Fruit fly (Drosophila melanogaster) whole organism, embryonic: Measurements from ENCODE around the gene loj.

Experiments
- Blimp-1 ChIP-seq: fragments of 200-800 bp; sonication (Bioruptor generic); optimal IDR thresholded peaks from 3 replicates; lab custom pipeline; 2018; ENCODE audit warnings: missing biosample characterization, missing genetic modification characterization, mild to moderate bottlenecking, moderate library complexity, missing genetic modification reagents
- C15 ChIP-seq: fragments of 200-800 bp; sonication (Bioruptor generic); IDR thresholded peaks from 3 replicates; pipeline ENCODE4 v1.3.6; 2022; ENCODE audit warnings: missing biosample characterization, missing genetic modification characterization
- CG12104 ChIP-seq: fragments of 200-800 bp; sonication (Bioruptor generic); optimal IDR thresholded peaks from 3 replicates; lab custom pipeline; 2016; ENCODE audit warnings: missing biosample characterization, missing genetic modification characterization
- CG12769 ChIP-seq: fragments of 200-800 bp; sonication (Bioruptor generic); optimal IDR thresholded peaks from 2 replicates; lab custom pipeline; 2019; ENCODE audit warnings: missing biosample characterization, mild to moderate bottlenecking, missing genetic modification characterization, moderate library complexity
- CG1603 ChIP-seq: fragments of 200-800 bp; sonication (Bioruptor generic); optimal IDR thresholded peaks from 2 replicates; lab custom pipeline; 2019; ENCODE audit warnings: missing biosample characterization, mild to moderate bottlenecking, missing genetic modification characterization, moderate library complexity
- CG16813 ChIP-seq: fragments of 200-800 bp; sonication (Bioruptor generic); IDR thresholded peaks from 3 replicates; pipeline ENCODE4 v1.3.6; 2022; ENCODE audit warnings: missing biosample characterization, missing genetic modification characterization; ENCODE audit not compliant: partially characterized antibody
- CG18476 ChIP-seq: fragments of 200-800 bp; sonication (Bioruptor generic); optimal IDR thresholded peaks from 2 replicates; lab custom pipeline; 2016; ENCODE audit warnings: missing biosample characterization, mild to moderate bottlenecking, missing genetic modification characterization
- CG2712 ChIP-seq: fragments of 200-800 bp; optimal IDR thresholded peaks from 3 replicates; lab custom pipeline; 2019; ENCODE audit warnings: missing biosample characterization, mild to moderate bottlenecking, missing genetic modification characterization, moderate library complexity
- CG30431 ChIP-seq: fragments of 200-800 bp; sonication (Bioruptor generic); optimal IDR thresholded peaks from 2 replicates; lab custom pipeline; 2017; ENCODE audit warnings: missing biosample characterization, missing genetic modification characterization
- CG34224 ChIP-seq: fragments of 200-800 bp; sonication (Bioruptor generic); IDR thresholded peaks from 3 replicates; pipeline ENCODE4 v1.3.6; 2022; ENCODE audit warnings: missing biosample characterization, missing genetic modification characterization; ENCODE audit not compliant: partially characterized antibody
- CG3726 ChIP-seq: fragments of 200-800 bp; sonication (Bioruptor generic); IDR thresholded peaks from 3 replicates; pipeline ENCODE4, ENCODE4 v1.3.6; 2022; ENCODE audit warnings: missing biosample characterization, missing genetic modification characterization
- CG3995 ChIP-seq: fragments of 200-800 bp; sonication (Bioruptor generic); optimal IDR thresholded peaks from 3 replicates; lab custom pipeline; 2016; ENCODE audit warnings: missing biosample characterization, missing genetic modification characterization
- CG4854 ChIP-seq: fragments of 200-800 bp; sonication (Bioruptor generic); optimal IDR thresholded peaks from 2 replicates; lab custom pipeline; 2016; ENCODE audit warnings: missing biosample characterization, missing genetic modification characterization, inconsistent platforms
- CG5953 ChIP-seq: fragments of 200-800 bp; sonication (Bioruptor generic); IDR thresholded peaks from 2 replicates; pipeline ENCODE4 v1.3.6; 2022; ENCODE audit warnings: missing biosample characterization, missing genetic modification characterization
- Dbx ChIP-seq: fragments of 200-800 bp; sonication (Bioruptor generic); IDR thresholded peaks from 3 replicates; pipeline ENCODE4 v1.3.6; 2022; ENCODE audit warnings: missing biosample characterization, missing genetic modification characterization
- Ets65A ChIP-seq: fragments of 200-800 bp; sonication (Bioruptor generic); peaks from one replicate; lab custom pipeline; 2016; ENCODE audit warnings: missing biosample characterization, missing genetic modification characterization
- Hr39 ChIP-seq: fragments of >200 bp; optimal IDR thresholded peaks from 2 replicates; lab custom pipeline; 2017
- Jarid2 ChIP-seq: fragments of 200-800 bp; sonication (Bioruptor generic); optimal IDR thresholded peaks from 3 replicates; lab custom pipeline; 2017; ENCODE audit warnings: mild to moderate bottlenecking, missing biosample characterization, missing genetic modification reagents, missing genetic modification characterization
- Mrtf ChIP-seq: fragments of 200-800 bp; sonication (Bioruptor generic); IDR thresholded peaks from 3 replicates; pipeline ENCODE4 v1.3.6; 2022; ENCODE audit warnings: missing biosample characterization, missing genetic modification characterization
- Sin3A ChIP-seq: fragments of >200 bp; optimal IDR thresholded peaks from 2 replicates; lab custom pipeline; 2018
- Sox100B ChIP-seq: fragments of 200-800 bp; sonication (Bioruptor generic); optimal IDR thresholded peaks from 3 replicates; lab custom pipeline; 2018; ENCODE audit warnings: missing biosample characterization, mild to moderate bottlenecking, missing genetic modification characterization
- Spps ChIP-seq: fragments of 200-800 bp; sonication (Bioruptor generic); optimal IDR thresholded peaks from 2 replicates; lab custom pipeline; 2018; ENCODE audit warnings: missing biosample characterization, mild to moderate bottlenecking, missing genetic modification characterization
- Tbp ChIP-seq: fragments of >200 bp; optimal IDR thresholded peaks from 2 replicates; lab custom pipeline; 2018; ENCODE audit warnings: missing biosample characterization, missing genetic modification characterization
- bbx ChIP-seq: fragments of 200-800 bp; sonication (Bioruptor generic); IDR thresholded peaks from 2 replicates; pipeline ENCODE4 v1.3.6; 2022; ENCODE audit warnings: missing biosample characterization, missing genetic modification characterization; ENCODE audit not compliant: partially characterized antibody
- cas ChIP-seq: fragments of 200-800 bp; sonication (Bioruptor generic); IDR thresholded peaks from 2 replicates; pipeline ENCODE4 v1.3.6; 2022; ENCODE audit warnings: missing biosample characterization, missing genetic modification characterization
- chinmo ChIP-seq: fragments of 200-800 bp; sonication (Bioruptor generic); IDR thresholded peaks from 4 replicates; pipeline ENCODE4 v1.3.6; 2022; ENCODE audit warnings: missing biosample characterization, missing genetic modification characterization; ENCODE audit not compliant: partially characterized antibody
- crol ChIP-seq: fragments of 200-800 bp; sonication (Bioruptor generic); IDR thresholded peaks from 2 replicates; pipeline ENCODE4 v1.3.6; 2022; ENCODE audit warnings: missing biosample characterization, missing genetic modification characterization
- cwo ChIP-seq: fragments of 200-800 bp; sonication (Bioruptor generic); optimal IDR thresholded peaks from 3 replicates; lab custom pipeline; 2017; ENCODE audit warnings: missing biosample characterization, missing genetic modification characterization, mild to moderate bottlenecking, moderate library complexity, missing genetic modification reagents
- gt ChIP-seq: fragments of 200-800 bp; sonication (Bioruptor generic); IDR thresholded peaks from 2 replicates; pipeline ENCODE4 v1.3.6; 2022; ENCODE audit warnings: missing biosample characterization, missing genetic modification characterization
- ham ChIP-seq: fragments of 200-800 bp; sonication (Bioruptor generic); IDR thresholded peaks from 2 replicates; pipeline ENCODE4 v1.3.6; 2022; ENCODE audit warnings: missing biosample characterization, missing genetic modification characterization
- hbn ChIP-seq: fragments of 200-800 bp; sonication (Bioruptor generic); IDR thresholded peaks from 2 replicates; pipeline ENCODE4 v1.3.6; 2022; ENCODE audit warnings: missing biosample characterization, missing genetic modification characterization; ENCODE audit not compliant: partially characterized antibody
- jing ChIP-seq: fragments of 200-800 bp; sonication (Bioruptor generic); optimal IDR thresholded peaks from 2 replicates; lab custom pipeline; 2018; ENCODE audit warnings: missing biosample characterization, mild to moderate bottlenecking, missing genetic modification characterization
- lov ChIP-seq, 2 experiments: fragments of 200-800 bp in 1 of 2; fragments of >200 bp in 1 of 2; sonication (Bioruptor generic) in 1 of 2; IDR thresholded peaks in 1 of 2; optimal IDR thresholded peaks in 1 of 2; 2 replicates in 1 of 2; 3 replicates in 1 of 2; pipeline versions ENCODE4 v1.3.6 to Lab custom; 2017 to 2022; ENCODE audit warnings: missing biosample characterization in 1 of 2, missing genetic modification characterization in 1 of 2
- pho ChIP-seq: fragments of 200-800 bp; sonication (Bioruptor generic); optimal IDR thresholded peaks from 2 replicates; lab custom pipeline; 2016; ENCODE audit warnings: missing biosample characterization, missing genetic modification characterization
- sd ChIP-seq: fragments of 200-800 bp; sonication (Bioruptor generic); optimal IDR thresholded peaks from 3 replicates; lab custom pipeline; 2018; ENCODE audit warnings: missing biosample characterization, mild to moderate bottlenecking, missing genetic modification characterization, moderate library complexity
- vvl ChIP-seq: fragments of 200-800 bp; sonication (Bioruptor generic); IDR thresholded peaks from 2 replicates; pipeline ENCODE4 v1.3.6; 2022; ENCODE audit warnings: missing biosample characterization, missing genetic modification characterization
- z ChIP-seq: fragments of 200-800 bp; sonication (Bioruptor generic); IDR thresholded peaks from 3 replicates; pipeline ENCODE4 v1.3.6; 2022; ENCODE audit warnings: missing biosample characterization, missing genetic modification characterization
- zfh2 ChIP-seq: fragments of 200-800 bp; sonication (Bioruptor generic); optimal IDR thresholded peaks from 2 replicates; lab custom pipeline; 2016; ENCODE audit warnings: missing biosample characterization, missing genetic modification characterization

The loj gene

DNA sequence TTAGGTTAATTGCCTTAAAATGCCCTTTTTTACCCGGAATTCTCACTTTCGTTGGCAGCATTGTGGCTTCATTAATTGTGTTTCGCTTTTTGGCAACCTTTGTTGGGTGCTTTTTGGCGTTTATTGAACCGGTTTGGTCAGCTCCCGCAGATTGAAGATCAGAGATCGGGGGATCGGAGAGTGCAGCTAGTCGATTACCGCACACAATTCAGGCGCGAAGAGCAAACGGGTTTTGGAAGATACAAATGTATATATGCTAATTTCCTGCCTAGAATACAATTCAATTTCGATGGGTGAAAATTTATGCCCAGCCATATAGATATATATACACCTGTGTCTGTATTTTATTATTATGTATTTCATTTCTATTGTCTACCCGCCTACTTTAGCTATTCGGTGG is 46.8 kb downstream of the loj start (continued):
- TF ChIP-seq C15 (GFP tag; lab: Robert Waterston, UW) (no peak), CG5953 (GFP tag; lab: Robert Waterston, UW) (no peak), lov (optimal IDR thresholded peaks at IDR 0.05; lab: Kevin White, UChicago) (no peak), lov (GFP tag; IDR thresholded peaks at IDR 0.05; lab: Robert Waterston, UW) (no peak), ham (GFP tag; lab: Robert Waterston, UW) (no peak), chinmo (GFP tag; lab: Robert Waterston, UW) (peak; percentile 90), Hr39 (lab: Kevin White, UChicago) (no peak), hbn (GFP tag; lab: Robert Waterston, UW) (no peak), CG12769 (tag; lab: Kevin White, UChicago) (peak; percentile 64), z (GFP tag; lab: Robert Waterston, UW) (no peak), cas (GFP tag; lab: Robert Waterston, UW) (no peak), vvl (GFP tag; lab: Robert Waterston, UW) (peak; percentile 70; the same call in 1 of the 2 replicates), Sin3A (no peak), CG3995 (GFP tag; lab: Kevin White, UChicago) (no peak), CG18476 (no peak), Tbp (GFP tag; lab: Kevin White, UChicago) (no peak), cwo (peak; percentile 52), CG16813 (GFP tag; lab: Robert Waterston, UW) (no peak), CG12104 (GFP tag; lab: Kevin White, UChicago) (no peak), sd (tag; lab: Kevin White, UChicago) (peak; percentile 35)

DNA sequence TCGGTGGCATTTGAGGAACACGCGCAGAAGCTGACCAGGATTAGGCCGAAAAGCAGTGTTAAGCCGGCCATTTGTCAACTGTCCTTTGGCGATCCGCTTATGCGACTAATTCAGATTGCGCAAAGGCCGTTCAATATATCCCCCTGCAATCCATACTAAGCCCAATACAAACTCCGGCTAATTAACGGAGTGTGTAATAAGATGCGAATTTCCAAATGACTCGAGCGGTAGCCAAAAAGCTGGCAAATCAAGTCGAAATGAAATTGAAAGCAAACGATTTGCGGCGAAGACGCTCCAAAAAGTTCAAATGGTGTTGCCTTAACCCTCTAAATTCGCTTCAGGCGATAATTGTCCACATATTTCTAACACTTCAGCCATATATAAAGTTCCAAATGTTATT is 47.5 kb downstream of the loj start, which contains the start of gene Cpr65Aw:
Cpr65Aw (minus strand) TSS at position 101 of the 400 bp plus-strand sequence.
- TF ChIP-seq bbx (GFP tag; lab: Robert Waterston, UW) (no peak), pho (no peak), Mrtf (no peak), crol (GFP tag; lab: Robert Waterston, UW) (no peak), CG3726 (GFP tag; lab: Robert Waterston, UW) (no peak), CG1603 (tag; lab: Kevin White, UChicago) (no peak)

DNA sequence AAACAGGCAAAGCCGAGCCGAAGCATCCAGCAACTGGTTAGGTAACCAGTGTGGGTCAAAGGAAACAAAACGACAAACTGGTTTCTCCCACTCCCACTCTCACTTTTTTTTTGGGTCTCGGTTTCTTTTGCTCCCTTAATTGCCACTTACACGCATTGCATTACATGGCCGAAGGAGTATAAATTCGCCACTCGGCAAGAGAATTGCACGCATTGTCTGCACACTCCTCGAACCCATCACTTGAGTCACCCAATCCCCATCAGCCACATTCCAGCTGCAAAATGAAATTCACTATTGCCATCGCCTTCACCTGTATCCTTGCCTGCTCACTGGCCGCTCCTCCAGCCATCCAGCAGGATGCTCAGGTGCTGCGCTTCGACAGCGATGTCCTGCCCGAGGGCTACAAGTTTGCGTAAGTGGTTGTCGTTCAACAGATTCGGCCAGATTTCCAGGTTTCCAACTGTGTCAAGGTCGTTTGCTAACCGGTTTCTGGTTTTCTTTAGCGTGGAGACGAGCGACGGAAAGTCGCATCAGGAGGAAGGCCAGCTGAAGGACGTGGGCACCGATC is 48.5 kb downstream of the loj start, which contains the start of gene Lcp65Ad:
Lcp65Ad (plus strand) TSS at position 208 of the 568 bp plus-strand sequence.
- TF ChIP-seq Sox100B (GFP tag; lab: Kevin White, UChicago) (no peak), zfh2 (GFP tag; lab: Kevin White, UChicago) (no peak), CG4854 (GFP tag; lab: Kevin White, UChicago) (no peak), Blimp-1 (GFP tag; lab: Kevin White, UChicago) (peak; percentile 25), CG2712 (no peak), CG34224 (GFP tag; lab: Robert Waterston, UW) (no peak), CG30431 (GFP tag; lab: Kevin White, UChicago) (no peak), Ets65A (GFP tag; lab: Kevin White, UChicago) (peak; percentile 85)

DNA sequence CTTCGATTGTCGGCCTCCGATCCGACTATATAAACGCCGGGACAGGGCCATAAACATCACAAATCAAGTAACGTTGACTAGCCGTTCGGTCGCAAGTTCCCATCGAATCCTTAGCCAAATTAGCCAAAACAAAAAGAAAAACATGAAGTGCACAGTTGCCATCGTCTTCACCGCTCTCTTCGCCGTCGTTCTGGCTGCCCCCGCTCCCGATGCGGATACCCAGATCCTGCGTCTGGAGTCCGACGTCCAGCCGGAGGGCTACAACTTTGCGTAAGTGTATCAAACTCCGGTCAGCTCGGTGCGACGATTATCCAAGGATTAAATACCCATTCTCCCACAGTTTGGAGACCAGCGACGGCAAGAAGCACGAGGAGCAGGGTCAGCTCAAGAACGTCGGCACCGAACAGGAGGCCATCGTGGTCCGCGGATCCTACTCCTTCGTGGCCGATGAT is 50.0 kb downstream of the loj start, which contains the start of gene Lcp65Ac:
Lcp65Ac (plus strand) TSS at position 51 of the 452 bp plus-strand sequence.
- TF ChIP-seq jing (GFP tag; lab: Kevin White, UChicago): no peak
- no peak for TF ChIP-seq gt (GFP tag; lab: Robert Waterston, UW)
- TF ChIP-seq Spps (tag; lab: Kevin White, UChicago): no peak
- peak; percentile 93 for TF ChIP-seq Ets65A (GFP tag; lab: Kevin White, UChicago)
- no peak for TF ChIP-seq Jarid2 (GFP tag; lab: Kevin White, UChicago)
- 0 out of 3 replicates have a peak, but pooled peaks have one; percentile 6 for TF ChIP-seq Dbx (GFP tag; lab: Robert Waterston, UW)
